Fruit fly (Drosophila melanogaster): Measurements from ENCODE around the gene CG45487.

- no peak for TF ChIP-seq pan (optimal IDR thresholded peaks at IDR 0.05)
- TF ChIP-seq psq (optimal IDR thresholded peaks at IDR 0.05) = no peak
These were observed 17.0 kb downstream of the CG45487 start for dm6 chrX:19897991-19898473.
